Worm (Caenorhabditis elegans): ENCODE measurements around the gene F09E5.14.

Gene F09E5.14

DNA sequence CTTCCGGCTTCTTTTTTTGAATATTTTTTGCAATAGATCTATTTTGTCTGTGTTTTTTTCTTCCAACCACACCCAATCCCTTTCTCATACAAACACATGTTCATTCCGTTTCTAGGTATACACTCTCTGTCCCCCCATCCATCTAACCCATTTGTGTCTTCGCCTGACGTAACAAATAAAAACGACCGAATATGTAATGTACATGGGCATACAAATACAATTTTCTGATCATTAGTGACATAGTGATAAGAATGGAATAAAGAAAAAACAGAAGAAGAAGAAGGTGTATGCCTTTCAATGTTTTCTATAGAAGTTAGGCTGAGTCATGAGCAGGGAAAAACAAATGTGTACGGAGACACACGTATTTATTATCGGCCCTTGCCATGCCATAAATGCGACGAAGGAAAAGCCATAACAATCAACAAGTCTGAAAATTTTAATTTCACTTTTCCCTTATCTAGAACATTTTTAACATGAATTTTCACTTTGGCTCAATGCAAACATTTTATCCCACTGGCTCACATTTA, 10.9 kb downstream of the F09E5.14 start (continued):
- TF ChIP-seq saeg-2 (GFP tag; IDR thresholded peaks at IDR 0.05) (no peak), lin-38 (GFP tag; IDR thresholded peaks at IDR 0.05) (no peak; the same call in 1 of the 2 replicates), F37D6.2 (tag; optimal IDR thresholded peaks at IDR 0.05) (no peak), set-16 (GFP tag; IDR thresholded peaks at IDR 0.05) (no peak), ceh-62 (tag; optimal IDR thresholded peaks at IDR 0.05) (no peak), zip-11 (GFP tag; IDR thresholded peaks at IDR 0.05) (no peak), mxl-3 (GFP tag; optimal IDR thresholded peaks at IDR 0.05) (no peak), Y75B8A.6 (GFP tag; IDR thresholded peaks at IDR 0.05) (no peak), hlh-11 (tag; optimal IDR thresholded peaks at IDR 0.05) (peak; percentile 21), daf-19 (GFP tag; conservative IDR thresholded peaks at IDR 0.05) (no peak), lin-29 (GFP tag; IDR thresholded peaks at IDR 0.05) (no peak), ces-1 (GFP tag; optimal IDR thresholded peaks at IDR 0.05) (no peak), rbr-2 (tag; optimal IDR thresholded peaks at IDR 0.05) (peak; percentile 31), ZK337.2 (GFP tag; IDR thresholded peaks at IDR 0.05) (no peak), spr-3 (GFP tag; optimal IDR thresholded peaks at IDR 0.05) (no peak), jun-1 (tag; optimal IDR thresholded peaks at IDR 0.05) (no peak), nhr-48 (tag; optimal IDR thresholded peaks at IDR 0.05) (no peak), unc-130 (GFP tag; optimal IDR thresholded peaks at IDR 0.05) (no peak), unc-62 (GFP tag; optimal IDR thresholded peaks at IDR 0.05 in 1 of 2) (no peak), unc-62 (tag; optimal IDR thresholded peaks at IDR 0.05) (no peak), lir-3 (tag; optimal IDR thresholded peaks at IDR 0.05) (no peak), mes-2 (tag; optimal IDR thresholded peaks at IDR 0.05; ENCODE audit: poor library complexity, severe bottlenecking) (no peak), php-3 (GFP tag; IDR thresholded peaks at IDR 0.05) (no peak), ZK546.5 (tag; optimal IDR thresholded peaks at IDR 0.05) (no peak), pha-4 (GFP tag; IDR thresholded peaks at IDR 0.05) (no peak), pha-4 (tag; optimal IDR thresholded peaks at IDR 0.05) (no peak), ztf-7 (tag; optimal IDR thresholded peaks at IDR 0.05) (no peak), T20F7.1 (GFP tag; optimal IDR thresholded peaks at IDR 0.05) (peak; percentile 27), lsy-2 (tag; optimal IDR thresholded peaks at IDR 0.05) (peak in 1 of 2 experiments; percentile 34), lin-1 (GFP tag; IDR thresholded peaks at IDR 0.05) (no peak), daf-16 (GFP tag; optimal IDR thresholded peaks at IDR 0.05) (no peak), daf-16 (tag; optimal IDR thresholded peaks at IDR 0.05) (peak; percentile 78), madf-9 (GFP tag; conservative IDR thresholded peaks at IDR 0.05) (no peak), pqm-1 (tag; optimal IDR thresholded peaks at IDR 0.05) (peak; percentile 30), snpc-4 (tag; optimal IDR thresholded peaks at IDR 0.05) (no peak), dmd-9 (GFP tag; IDR thresholded peaks at IDR 0.05) (no peak), F10B5.3 (tag; optimal IDR thresholded peaks at IDR 0.05) (no peak), snpc-1.2 (GFP tag; IDR thresholded peaks at IDR 0.05) (no peak), nhr-102 (tag; optimal IDR thresholded peaks at IDR 0.05) (no peak), zfp-2 (tag; optimal IDR thresholded peaks at IDR 0.05) (no peak), ceh-28 (tag; optimal IDR thresholded peaks at IDR 0.05) (no peak), ceh-82 (tag; optimal IDR thresholded peaks at IDR 0.05) (no peak), duxl-1 (tag; optimal IDR thresholded peaks at IDR 0.05; ENCODE audit: poor library complexity) (no peak), daf-8 (GFP tag; IDR thresholded peaks at IDR 0.05) (no peak), F26F4.8 (GFP tag; conservative IDR thresholded peaks at IDR 0.05) (no peak)

Data from whole organism, L4 larva.